Fruit fly (Drosophila melanogaster) whole organism, embryonic: ENCODE results near the gene CG31245.

ENCODE experiments used
- CG11723 ChIP-seq: fragments of 200-800 bp; sonication (Bioruptor generic); optimal IDR thresholded peaks from 2 replicates; lab custom pipeline; 2017; ENCODE audit warnings: missing biosample characterization, mild to moderate bottlenecking, missing genetic modification characterization
- CG13287 ChIP-seq: fragments of 200-800 bp; sonication (Bioruptor generic); IDR thresholded peaks from 2 replicates; pipeline ENCODE4 v1.3.6; 2022; ENCODE audit warnings: missing biosample characterization, missing genetic modification characterization; ENCODE audit not compliant: partially characterized antibody
- Gug ChIP-seq: fragments of 200-800 bp; sonication (Bioruptor generic); IDR thresholded peaks from 4 replicates; pipeline ENCODE4 v1.3.6; 2022; ENCODE audit warnings: missing biosample characterization, missing genetic modification characterization
- Hr3 ChIP-seq: fragments of 200-800 bp; sonication (Bioruptor generic); optimal IDR thresholded peaks from 3 replicates; lab custom pipeline; 2016; ENCODE audit warnings: missing biosample characterization, missing genetic modification characterization
- Trl ChIP-seq, 3 experiments: fragments of >200 bp in 2 of 3; fragments of 200-800 bp in 1 of 3; sonication (Bioruptor generic) in 1 of 3; optimal IDR thresholded peaks; 2 replicates in 1 of 3; 3 replicates in 2 of 3; lab custom pipeline; 2016 to 2017; ENCODE audit warnings: missing biosample characterization in 1 of 3, missing genetic modification characterization in 1 of 3
- cas ChIP-seq: fragments of 200-800 bp; sonication (Bioruptor generic); IDR thresholded peaks from 2 replicates; pipeline ENCODE4 v1.3.6; 2022; ENCODE audit warnings: missing biosample characterization, missing genetic modification characterization
- gfzf ChIP-seq: fragments of 200-800 bp; sonication (Bioruptor generic); optimal IDR thresholded peaks from 2 replicates; lab custom pipeline; 2016; ENCODE audit warnings: missing biosample characterization, mild to moderate bottlenecking, missing genetic modification characterization, moderate library complexity
- salm ChIP-seq: fragments of 200-800 bp; sonication (Bioruptor generic); optimal IDR thresholded peaks from 2 replicates; lab custom pipeline; 2018; ENCODE audit warnings: missing biosample characterization, mild to moderate bottlenecking, missing genetic modification characterization
- tin ChIP-seq: fragments of 200-800 bp; sonication (Bioruptor generic); optimal IDR thresholded peaks from 3 replicates; lab custom pipeline; 2016; ENCODE audit warnings: missing biosample characterization, missing genetic modification characterization

DNA sequence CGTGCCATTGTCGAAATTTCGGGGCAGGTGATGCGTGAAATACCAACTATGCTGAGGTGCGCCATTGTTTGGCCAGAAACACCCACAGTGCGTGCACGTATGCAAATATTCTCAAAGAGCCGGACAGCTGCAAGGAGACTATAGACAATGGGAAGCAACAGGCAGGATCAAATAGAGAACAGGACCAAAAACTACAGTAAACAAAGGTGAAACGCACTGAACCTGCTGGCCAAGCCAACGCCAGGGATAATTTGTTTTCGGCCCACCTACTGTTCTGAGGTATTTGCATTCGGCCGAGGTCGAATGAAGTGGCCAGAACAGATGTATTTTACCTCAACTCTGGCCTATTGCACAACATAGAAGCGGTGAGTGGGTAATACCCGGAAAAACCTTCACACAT is 35.2 kb downstream of the CG31245 start:
- TF ChIP-seq CG13287 (GFP tag; lab: Robert Waterston, UW) = no peak
- no peak for TF ChIP-seq Hr3
- no peak for TF ChIP-seq Trl (optimal IDR thresholded peaks at IDR 0.05; lab: Kevin White, UChicago)
- TF ChIP-seq Trl (GFP tag; optimal IDR thresholded peaks at IDR 0.05; lab: Kevin White, UChicago) = no peak
- no peak for TF ChIP-seq tin
- no peak for TF ChIP-seq gfzf (GFP tag; lab: Kevin White, UChicago)
- TF ChIP-seq Gug (GFP tag; lab: Robert Waterston, UW) = no peak
- TF ChIP-seq CG11723 (GFP tag; lab: Kevin White, UChicago) = no peak
- TF ChIP-seq salm (tag; lab: Kevin White, UChicago) = no peak
- TF ChIP-seq cas (GFP tag; lab: Robert Waterston, UW) = no peak
